Worm (Caenorhabditis elegans): ENCODE measurements around the gene jtr-1.
A peak's percentile ranks its signal among the peaks of the same experiment; 100 is the strongest.

DNA sequence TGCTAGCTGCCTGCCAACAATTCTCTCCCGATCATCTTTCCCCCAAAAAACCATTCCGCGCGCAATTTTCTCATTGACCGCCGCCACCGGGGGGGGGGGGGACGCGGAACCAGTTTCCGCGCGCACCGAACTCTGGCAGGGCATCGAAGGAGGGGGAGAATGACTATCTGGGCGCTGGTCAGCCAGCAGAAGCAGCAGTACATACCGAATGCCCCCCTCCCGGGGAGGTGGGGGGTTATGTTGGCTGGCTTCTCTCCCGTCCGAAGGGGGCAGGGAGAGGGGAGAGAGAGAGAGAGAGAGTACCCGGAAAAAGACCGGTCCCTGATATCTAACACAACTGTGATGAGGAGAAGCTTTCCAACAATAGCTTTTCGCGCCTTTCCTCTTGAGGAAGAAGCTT is 43.0 kb upstream of the jtr-1 start:
- no peak for TF ChIP-seq mdl-1 (tag; optimal IDR thresholded peaks at IDR 0.05)
- TF ChIP-seq snpc-4 (tag; optimal IDR thresholded peaks at IDR 0.05) = no peak
- no peak for TF ChIP-seq nhr-25 (tag; optimal IDR thresholded peaks at IDR 0.05; ENCODE audit: borderline replicate concordance, insufficient read depth)
- TF ChIP-seq hlh-11 (tag; optimal IDR thresholded peaks at IDR 0.05) = peak; percentile 72
- TF ChIP-seq dve-1 (tag; optimal IDR thresholded peaks at IDR 0.05; ENCODE audit: insufficient read depth) = no peak
- TF ChIP-seq ceh-20 (GFP tag; IDR thresholded peaks at IDR 0.05) = no peak
- TF ChIP-seq dpl-1 (GFP tag; optimal IDR thresholded peaks at IDR 0.05) = no peak
- no peak for TF ChIP-seq fkh-10 (GFP tag; optimal IDR thresholded peaks at IDR 0.05)
- peak; percentile 99 for TF ChIP-seq set-16 (GFP tag; IDR thresholded peaks at IDR 0.05)
- no peak for TF ChIP-seq nhr-11 (tag; optimal IDR thresholded peaks at IDR 0.05)
- no peak for TF ChIP-seq lin-15B (tag; optimal IDR thresholded peaks at IDR 0.05)

Measured in whole organism, L4 larva.